Worm (Caenorhabditis elegans) whole organism, L1 larva: Measurements from ENCODE around the gene M04D8.5.

Experiments
- C04F5.9 ChIP-seq: sonication (generic microtip); optimal IDR thresholded peaks from 2 replicates; lab custom pipeline; 2016; ENCODE audit warnings: missing genetic modification characterization, missing compliant biosample characterization
- Y116A8C.19 ChIP-seq: sonication (generic microtip); optimal IDR thresholded peaks from 2 replicates; lab custom pipeline; 2016; ENCODE audit warnings: missing compliant biosample characterization, missing genetic modification characterization, borderline replicate concordance
- aha-1 ChIP-seq: fragments of 150-350 bp; optimal IDR thresholded peaks from 2 replicates; lab custom pipeline; 2014; ENCODE audit warnings: missing biosample characterization, missing genetic modification characterization
- alr-1 ChIP-seq: fragments of 200-800 bp; sonication (Bioruptor generic); optimal IDR thresholded peaks from 2 replicates; lab custom pipeline; 2018; ENCODE audit warnings: borderline replicate concordance, mild to moderate bottlenecking, missing genetic modification characterization, missing compliant biosample characterization
- ama-1 ChIP-seq: fragments of 150-350 bp; optimal IDR thresholded peaks from 2 replicates; lab custom pipeline; 2014
- blmp-1 ChIP-seq: fragments of 150-350 bp; optimal IDR thresholded peaks from 2 replicates; lab custom pipeline; 2014; ENCODE audit warnings: missing biosample characterization, missing genetic modification characterization
- ceh-82 ChIP-seq, 3 experiments: fragments of 150-350 bp in 1 of 3; sonication (generic microtip) in 2 of 3; optimal IDR thresholded peaks; 2 replicates each; lab custom pipeline; 2014 to 2017; ENCODE audit warnings: missing biosample characterization in 3 of 3, missing genetic modification characterization in 3 of 3
- efl-1 ChIP-seq, 4 experiments: fragments of 150-350 bp; optimal IDR thresholded peaks in 3 of 4; peaks in 1 of 4; 1 replicate in 1 of 4; 2 replicates in 3 of 4; lab custom pipeline; 2014; ENCODE audit warnings: missing biosample characterization in 2 of 4, missing genetic modification characterization in 2 of 4, missing genetic modification reagents in 2 of 4
- egl-27 ChIP-seq, 2 experiments: fragments of 150-350 bp in 1 of 2; sonication (generic microtip); optimal IDR thresholded peaks; 3 replicates each; lab custom pipeline; 2017 to 2018; ENCODE audit warnings: missing biosample characterization in 2 of 2, missing genetic modification characterization in 2 of 2, missing genetic modification reagents in 2 of 2
- elt-2 ChIP-seq: sonication (generic microtip); optimal IDR thresholded peaks from 2 replicates; lab custom pipeline; 2016; ENCODE audit warnings: missing genetic modification characterization, mild to moderate bottlenecking, inconsistent platforms, missing compliant biosample characterization, missing genetic modification reagents
- elt-3 ChIP-seq, 6 experiments: fragments of 150-350 bp in 1 of 6; sonication (generic microtip); optimal IDR thresholded peaks; 2 replicates each; lab custom pipeline; 2017 to 2018; ENCODE audit warnings: missing biosample characterization in 6 of 6, missing genetic modification characterization in 6 of 6, inconsistent platforms in 1 of 6
- ets-5 ChIP-seq: fragments of 200-800 bp; sonication (Bioruptor generic); IDR thresholded peaks from 2 replicates; pipeline ENCODE4 v1.3.6; 2022; ENCODE audit warnings: missing genetic modification characterization, missing compliant biosample characterization
- fkh-10 ChIP-seq: sonication (generic microtip); optimal IDR thresholded peaks from 2 replicates; lab custom pipeline; 2017; ENCODE audit warnings: missing biosample characterization, missing genetic modification reagents, missing genetic modification characterization
- fkh-8 ChIP-seq: sonication (generic microtip); optimal IDR thresholded peaks from 2 replicates; lab custom pipeline; 2016; ENCODE audit warnings: mild to moderate bottlenecking, missing genetic modification characterization, missing compliant biosample characterization
- grh-1 ChIP-seq: fragments of 200-800 bp; sonication (Bioruptor generic); IDR thresholded peaks from 2 replicates; pipeline ENCODE4 v1.3.6; 2022; ENCODE audit warnings: missing genetic modification reagents, missing genetic modification characterization, missing compliant biosample characterization
- hlh-4 ChIP-seq: sonication (generic microtip); optimal IDR thresholded peaks from 2 replicates; lab custom pipeline; 2016; ENCODE audit warnings: mild to moderate bottlenecking, missing genetic modification characterization, missing compliant biosample characterization
- hpl-2 ChIP-seq: fragments of 150-350 bp; optimal IDR thresholded peaks from 2 replicates; lab custom pipeline; 2014; ENCODE audit warnings: missing biosample characterization, missing genetic modification reagents, missing genetic modification characterization
- jun-1 ChIP-seq: fragments of 150-350 bp; optimal IDR thresholded peaks from 2 replicates; lab custom pipeline; 2014; ENCODE audit warnings: missing biosample characterization, missing genetic modification reagents, missing genetic modification characterization
- lin-13 ChIP-seq: fragments of 150-350 bp; optimal IDR thresholded peaks from 2 replicates; lab custom pipeline; 2014; ENCODE audit warnings: missing biosample characterization, missing genetic modification reagents, missing genetic modification characterization
- lin-35 ChIP-seq, 2 experiments: fragments of 150-350 bp; optimal IDR thresholded peaks; 2 replicates each; lab custom pipeline; 2014; ENCODE audit warnings: missing biosample characterization in 2 of 2, missing genetic modification characterization in 2 of 2, missing genetic modification reagents in 2 of 2
- lsy-2 ChIP-seq, 2 experiments: fragments of 150-350 bp; optimal IDR thresholded peaks; 2 replicates each; lab custom pipeline; 2014; ENCODE audit warnings: missing biosample characterization in 2 of 2, missing genetic modification characterization in 2 of 2
- mef-2 ChIP-seq: fragments of 150-350 bp; optimal IDR thresholded peaks from 2 replicates; lab custom pipeline; 2014; ENCODE audit warnings: missing biosample characterization, missing genetic modification characterization
- mep-1 ChIP-seq: fragments of 150-350 bp; optimal IDR thresholded peaks from 2 replicates; lab custom pipeline; 2014; ENCODE audit warnings: missing biosample characterization, missing genetic modification characterization
- nhr-20 ChIP-seq: sonication (generic microtip); optimal IDR thresholded peaks from 2 replicates; lab custom pipeline; 2016; ENCODE audit warnings: mild to moderate bottlenecking, missing genetic modification characterization, missing compliant biosample characterization
- nhr-77 ChIP-seq: fragments of 150-350 bp; optimal IDR thresholded peaks from 2 replicates; lab custom pipeline; 2014; ENCODE audit warnings: missing biosample characterization, missing genetic modification characterization
- nhr-84 ChIP-seq: sonication (generic microtip); optimal IDR thresholded peaks from 2 replicates; lab custom pipeline; 2017; ENCODE audit warnings: missing biosample characterization, missing genetic modification characterization
- rnt-1 ChIP-seq: sonication (generic microtip); optimal IDR thresholded peaks from 2 replicates; lab custom pipeline; 2016; ENCODE audit warnings: mild to moderate bottlenecking, missing genetic modification characterization, moderate library complexity, missing compliant biosample characterization
- skn-1 ChIP-seq: fragments of 150-350 bp; optimal IDR thresholded peaks from 2 replicates; lab custom pipeline; 2014; ENCODE audit warnings: missing biosample characterization, missing genetic modification characterization
- snu-23 ChIP-seq: sonication (generic microtip); optimal IDR thresholded peaks from 2 replicates; lab custom pipeline; 2016; ENCODE audit warnings: missing genetic modification characterization, missing compliant biosample characterization
- sox-4 ChIP-seq: sonication (generic microtip); optimal IDR thresholded peaks from 2 replicates; lab custom pipeline; 2016; ENCODE audit warnings: missing genetic modification characterization, missing compliant biosample characterization
- sptf-1 ChIP-seq: fragments of 150-350 bp; optimal IDR thresholded peaks from 2 replicates; lab custom pipeline; 2014; ENCODE audit warnings: missing biosample characterization, missing genetic modification characterization
- sup-37 ChIP-seq: fragments of 200-800 bp; sonication (Bioruptor generic); optimal IDR thresholded peaks from 2 replicates; lab custom pipeline; 2018; ENCODE audit warnings: mild to moderate bottlenecking, missing genetic modification characterization, missing compliant biosample characterization
- swsn-7 ChIP-seq: sonication (generic microtip); optimal IDR thresholded peaks from 2 replicates; lab custom pipeline; 2016; ENCODE audit warnings: missing genetic modification characterization, missing compliant biosample characterization
- tbx-2 ChIP-seq: sonication (generic microtip); optimal IDR thresholded peaks from 2 replicates; lab custom pipeline; 2016; ENCODE audit warnings: missing genetic modification characterization, missing compliant biosample characterization
- tlp-1 ChIP-seq: fragments of 150-350 bp; optimal IDR thresholded peaks from 2 replicates; lab custom pipeline; 2014; ENCODE audit warnings: missing biosample characterization, missing genetic modification characterization
- unc-130 ChIP-seq: fragments of 150-350 bp; optimal IDR thresholded peaks from 2 replicates; lab custom pipeline; 2017; ENCODE audit warnings: missing biosample characterization, missing genetic modification characterization, inconsistent platforms
- unc-62 ChIP-seq: fragments of 150-350 bp; optimal IDR thresholded peaks from 2 replicates; lab custom pipeline; 2014; ENCODE audit warnings: missing biosample characterization, missing genetic modification reagents, missing genetic modification characterization
- unc-86 ChIP-seq: sonication (generic microtip); optimal IDR thresholded peaks from 2 replicates; lab custom pipeline; 2016; ENCODE audit warnings: missing genetic modification characterization, missing compliant biosample characterization
- vab-15 ChIP-seq: sonication (generic microtip); optimal IDR thresholded peaks from 2 replicates; lab custom pipeline; 2017; ENCODE audit warnings: missing genotype, mild to moderate bottlenecking, missing genetic modification characterization, missing compliant biosample characterization
- zag-1 ChIP-seq: fragments of 150-350 bp; optimal IDR thresholded peaks from 2 replicates; lab custom pipeline; 2014; ENCODE audit warnings: missing biosample characterization, missing genetic modification characterization
- zip-4 ChIP-seq: fragments of 200-800 bp; sonication (Bioruptor generic); optimal IDR thresholded peaks from 2 replicates; lab custom pipeline; 2018; ENCODE audit warnings: mild to moderate bottlenecking, missing genetic modification characterization, moderate library complexity, missing compliant biosample characterization
- ztf-11 ChIP-seq, 2 experiments: sonication (generic microtip); optimal IDR thresholded peaks; 2 replicates each; lab custom pipeline; 2016 to 2017; ENCODE audit warnings: missing genetic modification characterization in 2 of 2, missing biosample characterization in 1 of 2, missing compliant biosample characterization in 1 of 2
- ztf-4 ChIP-seq: fragments of 150-350 bp; optimal IDR thresholded peaks from 2 replicates; lab custom pipeline; 2014; ENCODE audit warnings: missing biosample characterization, missing genetic modification characterization

Gene M04D8.5

DNA sequence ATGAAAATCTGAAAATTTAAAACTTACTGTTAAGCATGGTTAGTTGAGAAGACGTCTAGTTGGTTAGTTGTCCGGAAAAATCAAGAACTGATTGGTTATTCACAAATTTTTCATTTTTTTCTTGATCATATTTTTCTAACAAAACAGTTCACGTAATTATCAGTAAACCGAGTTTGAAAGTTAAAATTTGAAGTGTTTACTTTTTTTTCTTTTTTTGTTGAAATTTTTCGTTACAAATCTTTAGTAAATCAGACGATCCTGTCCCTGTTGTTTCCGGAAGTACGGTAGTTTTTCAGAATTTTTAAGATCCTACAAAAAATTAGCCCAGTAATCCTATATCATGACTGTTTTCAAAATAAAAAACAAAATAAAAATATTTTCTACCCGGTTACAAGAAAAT, 32.7 kb downstream of the M04D8.5 start, which contains the start of gene C05B5.2:
TSS of gene C05B5.2 (minus strand) at position 101 of the 400 bp plus-strand sequence.
- TF ChIP-seq vab-15, result no peak
- TF ChIP-seq ztf-11 (tag; optimal IDR thresholded peaks at IDR 0.05; lab: Kevin White, UChicago), result no peak
- no peak for TF ChIP-seq sup-37
- no peak for TF ChIP-seq ztf-4 (tag; lab: Kevin White, UChicago)

DNA sequence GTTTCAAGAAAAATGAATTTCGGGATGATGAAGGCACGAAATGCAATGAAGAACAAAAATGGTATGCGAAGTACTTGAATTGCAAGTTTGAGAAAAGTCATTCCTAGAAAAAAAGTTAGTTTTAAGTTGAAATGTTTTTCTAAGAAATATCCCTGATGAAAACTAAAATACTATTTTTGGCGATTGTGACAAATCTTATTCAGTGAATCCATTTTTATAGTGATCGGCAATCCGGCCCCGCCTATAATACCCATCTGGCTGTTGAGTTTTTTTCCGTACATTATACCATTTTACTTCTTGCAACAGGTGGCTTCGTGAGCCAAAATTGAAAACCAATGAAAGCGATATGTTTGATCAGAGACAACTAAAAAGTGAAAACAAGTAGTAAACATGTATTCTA, 33.9 kb downstream of the M04D8.5 start, which contains the start of gene C05B5.17:
TSS of gene C05B5.17 (minus strand) at position 101 of the 400 bp plus-strand sequence.
- no peak for TF ChIP-seq fkh-10 (GFP tag; lab: Kevin White, UChicago)
- no peak for TF ChIP-seq nhr-20 (tag; lab: Kevin White, UChicago)
- no peak for TF ChIP-seq sptf-1
- TF ChIP-seq hlh-4 (tag; lab: Kevin White, UChicago), result no peak
- TF ChIP-seq swsn-7 (tag; lab: Kevin White, UChicago), result no peak
- no peak for TF ChIP-seq Y116A8C.19 (tag; lab: Kevin White, UChicago)
- TF ChIP-seq fkh-8 (tag; lab: Kevin White, UChicago), result no peak
- TF ChIP-seq egl-27 (tag; optimal IDR thresholded peaks at IDR 0.05; lab: Kevin White, UChicago), result no peak
- no peak for TF ChIP-seq nhr-84 (tag; lab: Kevin White, UChicago)
- TF ChIP-seq lsy-2 (tag; optimal IDR thresholded peaks at IDR 0.05; lab: Kevin White, UChicago), result no peak
- no peak for TF ChIP-seq jun-1 (tag; lab: Kevin White, UChicago)
- TF ChIP-seq sup-37, result no peak
- no peak for TF ChIP-seq ets-5 (GFP tag; lab: Robert Waterston, UW)
- no peak for TF ChIP-seq zip-4 (GFP tag; lab: Kevin White, UChicago)
- no peak for TF ChIP-seq efl-1 (optimal IDR thresholded peaks at IDR 0.05; lab: Kevin White, UChicago)
- TF ChIP-seq efl-1 (GFP tag; optimal IDR thresholded peaks at IDR 0.05 in 1 of 2; lab: Kevin White, UChicago), result no peak
- TF ChIP-seq, all 84 proteins: peak for 0

DNA sequence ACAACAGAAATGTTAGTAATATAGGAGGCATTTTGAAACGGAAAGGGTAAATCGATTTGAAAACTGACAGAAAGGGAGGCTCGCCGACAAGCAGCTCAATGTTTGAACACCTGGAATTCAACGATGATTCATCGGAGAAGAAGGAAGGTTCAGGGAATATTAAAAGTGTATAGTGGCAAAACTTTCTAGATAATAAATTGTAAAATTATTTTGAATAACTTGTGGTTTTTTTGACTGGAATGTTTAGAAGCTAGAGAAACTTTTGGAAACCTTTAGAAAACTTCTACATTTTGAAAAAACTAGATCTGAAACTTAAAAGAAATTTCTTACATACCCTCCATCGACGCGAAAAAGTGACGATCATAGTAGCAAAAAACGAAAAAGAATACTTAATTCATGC, 35.2 kb downstream of the M04D8.5 start, which contains the start of gene pqn-8:
TSS of gene pqn-8 (minus strand) at position 101 of the 400 bp plus-strand sequence.
- no peak for TF ChIP-seq C04F5.9 (tag; lab: Kevin White, UChicago)

DNA sequence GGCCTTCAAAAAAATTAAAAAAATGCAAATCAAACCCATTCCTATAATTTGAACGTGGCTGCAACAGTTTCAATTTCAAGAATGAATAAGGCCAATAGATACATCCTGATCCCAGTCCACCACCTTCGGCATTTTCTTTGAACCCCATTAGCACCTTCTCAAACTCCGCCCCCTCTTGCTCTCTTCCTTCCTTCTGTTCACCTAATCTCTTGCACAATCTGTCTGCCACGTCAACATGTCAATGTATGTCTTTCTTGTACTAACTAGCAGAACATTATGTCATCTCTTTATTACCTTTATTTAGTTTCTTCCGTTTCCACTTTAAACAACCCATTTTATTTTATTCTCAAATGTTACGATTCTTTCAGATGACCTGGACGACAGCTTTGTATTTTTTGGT, 39.6 kb downstream of the M04D8.5 start, which contains the start of gene C05B5.4:
TSS of gene C05B5.4 (plus strand) at position 351 of the 400 bp plus-strand sequence.
- TF ChIP-seq skn-1 (tag; lab: Kevin White, UChicago) (no peak), hpl-2 (no peak), sox-4 (tag; lab: Kevin White, UChicago) (no peak)
- TF ChIP-seq, all 84 proteins: peak for 0

DNA sequence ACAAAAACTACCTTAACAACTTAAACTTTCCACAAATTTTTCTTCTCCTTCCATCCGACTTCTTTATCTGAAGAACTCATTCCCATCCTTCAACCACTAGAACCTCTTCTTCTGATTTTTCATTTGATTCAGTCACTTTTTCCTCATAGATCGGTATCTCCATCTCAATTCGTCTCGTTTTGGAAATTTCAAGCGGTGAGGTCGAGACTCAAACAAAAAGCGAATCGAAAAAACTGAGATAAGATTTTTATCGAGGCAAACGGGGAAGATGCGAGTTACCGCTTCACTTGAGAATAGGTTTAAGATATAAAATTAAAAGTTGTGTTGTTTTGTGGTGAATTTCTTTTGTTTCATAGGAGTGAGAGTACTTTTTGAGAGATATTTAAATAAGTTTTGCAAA, 41.8 kb downstream of the M04D8.5 start:
- TF ChIP-seq unc-130 (tag; lab: Kevin White, UChicago), result no peak
- TF ChIP-seq nhr-77, result no peak
- TF ChIP-seq tlp-1 (tag; lab: Kevin White, UChicago), result no peak
- TF ChIP-seq aha-1, result no peak
- no peak for TF ChIP-seq nhr-84 (tag; lab: Kevin White, UChicago)
- no peak for TF ChIP-seq sox-4 (tag; lab: Kevin White, UChicago)
- no peak for TF ChIP-seq swsn-7 (tag; lab: Kevin White, UChicago)
- peak; percentile 82 for TF ChIP-seq blmp-1 (tag; lab: Kevin White, UChicago)
- peak; percentile 3 for TF ChIP-seq mep-1
- TF ChIP-seq tbx-2 (tag; lab: Kevin White, UChicago), result no peak
- TF ChIP-seq snu-23 (GFP tag; lab: Kevin White, UChicago), result no peak
- no peak for TF ChIP-seq zag-1 (tag; lab: Kevin White, UChicago)
- no peak for TF ChIP-seq lin-13 (GFP tag; lab: Kevin White, UChicago)
- no peak for TF ChIP-seq unc-62
- no peak for TF ChIP-seq egl-27 (tag; optimal IDR thresholded peaks at IDR 0.05; lab: Kevin White, UChicago)
- no peak for TF ChIP-seq elt-3 (tag; optimal IDR thresholded peaks at IDR 0.05; lab: Kevin White, UChicago)
- TF ChIP-seq alr-1 (tag; lab: Kevin White, UChicago), result no peak
- TF ChIP-seq rnt-1 (tag; lab: Kevin White, UChicago), result peak; percentile 14
- TF ChIP-seq unc-86, result no peak
- TF ChIP-seq efl-1 (optimal IDR thresholded peaks at IDR 0.05; lab: Kevin White, UChicago), result no peak
- no peak for TF ChIP-seq efl-1 (GFP tag; optimal IDR thresholded peaks at IDR 0.05 in 1 of 2; lab: Kevin White, UChicago)
- TF ChIP-seq sup-37, result no peak
- no peak for TF ChIP-seq lin-35 (GFP tag; optimal IDR thresholded peaks at IDR 0.05; lab: Kevin White, UChicago)
- no peak for TF ChIP-seq skn-1 (tag; lab: Kevin White, UChicago)
- no peak for TF ChIP-seq hlh-4 (tag; lab: Kevin White, UChicago)
- TF ChIP-seq ceh-82 (tag; optimal IDR thresholded peaks at IDR 0.05; lab: Kevin White, UChicago), result no peak
- TF ChIP-seq elt-2 (tag; lab: Kevin White, UChicago), result no peak
- no peak for TF ChIP-seq ama-1 (lab: Kevin White, UChicago)
- no peak for TF ChIP-seq grh-1 (GFP tag; lab: Robert Waterston, UW)
- no peak for TF ChIP-seq ztf-11 (tag; optimal IDR thresholded peaks at IDR 0.05; lab: Kevin White, UChicago)
- TF ChIP-seq mef-2, result no peak
